Worm (Caenorhabditis elegans) whole organism, L3 larva: ENCODE results near the gene try-1.

ENCODE experiments used
- R02D3.7 ChIP-seq: fragments of 150-350 bp; optimal IDR thresholded peaks from 2 replicates; lab custom pipeline; 2014; ENCODE audit warnings: missing biosample characterization, missing genetic modification characterization
- ZK546.5 ChIP-seq: sonication (generic microtip); optimal IDR thresholded peaks from 2 replicates; lab custom pipeline; 2017; ENCODE audit warnings: missing biosample characterization, missing genetic modification characterization
- aly-2 ChIP-seq: fragments of 150-350 bp; optimal IDR thresholded peaks from 2 replicates; lab custom pipeline; 2014; ENCODE audit warnings: missing biosample characterization, missing genetic modification characterization
- ama-1 ChIP-seq: fragments of 150-350 bp; optimal IDR thresholded peaks from 2 replicates; lab custom pipeline; 2018
- ceh-16 ChIP-seq: sonication (generic microtip); optimal IDR thresholded peaks from 2 replicates; lab custom pipeline; 2017; ENCODE audit warnings: missing biosample characterization, missing genetic modification characterization
- ceh-28 ChIP-seq: fragments of 150-350 bp; optimal IDR thresholded peaks from 2 replicates; lab custom pipeline; 2014; ENCODE audit warnings: missing biosample characterization, missing genetic modification reagents, missing genetic modification characterization
- ceh-82 ChIP-seq: fragments of 150-350 bp; optimal IDR thresholded peaks from 2 replicates; lab custom pipeline; 2014; ENCODE audit warnings: missing biosample characterization, missing genetic modification characterization
- ceh-9 ChIP-seq: sonication (generic microtip); optimal IDR thresholded peaks from 2 replicates; lab custom pipeline; 2018; ENCODE audit warnings: missing biosample characterization, missing genetic modification characterization
- daf-12 ChIP-seq: fragments of 150-350 bp; optimal IDR thresholded peaks from 2 replicates; lab custom pipeline; 2014; ENCODE audit warnings: missing biosample characterization, missing genetic modification reagents, missing genetic modification characterization
- egl-27 ChIP-seq: sonication (generic microtip); optimal IDR thresholded peaks from 4 replicates; lab custom pipeline; 2017; ENCODE audit warnings: missing biosample characterization, missing genetic modification reagents, missing genetic modification characterization
- egl-5 ChIP-seq: fragments of 150-350 bp; optimal IDR thresholded peaks from 2 replicates; lab custom pipeline; 2017; ENCODE audit warnings: missing biosample characterization, missing genetic modification reagents, missing genetic modification characterization, inconsistent platforms
- elt-1 ChIP-seq: fragments of 150-350 bp; optimal IDR thresholded peaks from 2 replicates; lab custom pipeline; 2014; ENCODE audit warnings: missing biosample characterization, missing genetic modification characterization
- elt-2 ChIP-seq: sonication (generic microtip); optimal IDR thresholded peaks from 2 replicates; lab custom pipeline; 2016; ENCODE audit warnings: missing genetic modification reagents, mild to moderate bottlenecking, missing genetic modification characterization, missing compliant biosample characterization
- elt-3 ChIP-seq, 3 experiments: fragments of 150-350 bp in 1 of 3; sonication (generic microtip) in 2 of 3; optimal IDR thresholded peaks; 2 replicates in 2 of 3; 4 replicates in 1 of 3; lab custom pipeline; 2014 to 2017; ENCODE audit warnings: missing biosample characterization in 3 of 3, missing genetic modification characterization in 3 of 3
- eor-1 ChIP-seq, 2 experiments: fragments of 150-350 bp; optimal IDR thresholded peaks; 2 replicates each; lab custom pipeline; 2014 to 2018; ENCODE audit warnings: missing biosample characterization in 2 of 2, missing genetic modification characterization in 2 of 2
- fkh-10 ChIP-seq: sonication (generic microtip); optimal IDR thresholded peaks from 2 replicates; lab custom pipeline; 2017; ENCODE audit warnings: missing biosample characterization, missing genetic modification reagents, missing genetic modification characterization
- fkh-2 ChIP-seq: fragments of 150-350 bp; optimal IDR thresholded peaks from 2 replicates; lab custom pipeline; 2014; ENCODE audit warnings: missing biosample characterization, missing genetic modification reagents, missing genetic modification characterization
- fos-1 ChIP-seq: fragments of 150-350 bp; optimal IDR thresholded peaks from 2 replicates; lab custom pipeline; 2014; ENCODE audit warnings: missing biosample characterization, missing genetic modification characterization
- hmg-11 ChIP-seq: sonication (generic microtip); optimal IDR thresholded peaks from 2 replicates; lab custom pipeline; 2016; ENCODE audit warnings: missing genetic modification characterization, missing compliant biosample characterization
- jun-1 ChIP-seq: fragments of 150-350 bp; optimal IDR thresholded peaks from 2 replicates; lab custom pipeline; 2014; ENCODE audit warnings: missing biosample characterization, missing genetic modification reagents, missing genetic modification characterization
- lin-15B ChIP-seq: fragments of 150-350 bp; optimal IDR thresholded peaks from 2 replicates; lab custom pipeline; 2014; ENCODE audit warnings: missing biosample characterization, missing genetic modification characterization
- lin-39 ChIP-seq: fragments of 150-350 bp; optimal IDR thresholded peaks from 2 replicates; lab custom pipeline; 2018; ENCODE audit warnings: missing biosample characterization, missing genetic modification reagents, missing genetic modification characterization
- lsy-12 ChIP-seq: sonication (generic microtip); optimal IDR thresholded peaks from 2 replicates; lab custom pipeline; 2016; ENCODE audit warnings: mild to moderate bottlenecking, missing genetic modification characterization, missing compliant biosample characterization
- mdl-1 ChIP-seq: fragments of 150-350 bp; optimal IDR thresholded peaks from 2 replicates; lab custom pipeline; 2014; ENCODE audit warnings: missing biosample characterization, missing genetic modification characterization
- mml-1 ChIP-seq: fragments of 150-350 bp; sonication (generic microtip); optimal IDR thresholded peaks from 3 replicates; lab custom pipeline; 2014; ENCODE audit warnings: missing biosample characterization, missing genetic modification characterization
- nfya-1 ChIP-seq: sonication (generic microtip); optimal IDR thresholded peaks from 2 replicates; lab custom pipeline; 2017; ENCODE audit warnings: missing genetic modification characterization, mild to moderate bottlenecking, missing compliant biosample characterization, antibody characterized with exemption, moderate library complexity; ENCODE audit not compliant: insufficient read depth
- nhr-11 ChIP-seq: fragments of 150-350 bp; optimal IDR thresholded peaks from 2 replicates; lab custom pipeline; 2014; ENCODE audit warnings: missing biosample characterization, missing genetic modification characterization
- nhr-12 ChIP-seq: fragments of 150-350 bp; optimal IDR thresholded peaks from 2 replicates; lab custom pipeline; 2014; ENCODE audit warnings: missing biosample characterization, missing genetic modification characterization
- nhr-23 ChIP-seq: fragments of 150-350 bp; optimal IDR thresholded peaks from 2 replicates; lab custom pipeline; 2014; ENCODE audit warnings: missing biosample characterization, missing genetic modification reagents, missing genetic modification characterization
- nhr-237 ChIP-seq: fragments of 150-350 bp; optimal IDR thresholded peaks from 2 replicates; lab custom pipeline; 2014; ENCODE audit warnings: missing biosample characterization, missing genetic modification characterization
- nhr-25 ChIP-seq: sonication (generic microtip); optimal IDR thresholded peaks from 2 replicates; lab custom pipeline; 2017; ENCODE audit warnings: missing biosample characterization, missing genetic modification characterization
- nhr-28 ChIP-seq: fragments of 150-350 bp; optimal IDR thresholded peaks from 2 replicates; lab custom pipeline; 2014; ENCODE audit warnings: missing biosample characterization, missing genetic modification characterization
- nhr-43 ChIP-seq: sonication (generic microtip); optimal IDR thresholded peaks from 2 replicates; lab custom pipeline; 2016; ENCODE audit warnings: mild to moderate bottlenecking, missing genetic modification characterization, missing compliant biosample characterization; ENCODE audit not compliant: poor library complexity, severe bottlenecking
- nhr-67 ChIP-seq: fragments of 150-350 bp; optimal IDR thresholded peaks from 2 replicates; lab custom pipeline; 2014; ENCODE audit warnings: missing biosample characterization, missing genetic modification characterization
- nhr-76 ChIP-seq: fragments of 150-350 bp; sonication (generic microtip); optimal IDR thresholded peaks from 5 replicates; lab custom pipeline; 2014; ENCODE audit warnings: missing biosample characterization, missing genetic modification characterization
- nhr-77 ChIP-seq: fragments of 150-350 bp; optimal IDR thresholded peaks from 2 replicates; lab custom pipeline; 2014; ENCODE audit warnings: missing biosample characterization, missing genetic modification characterization
- pha-4 ChIP-seq: fragments of 150-350 bp; optimal IDR thresholded peaks from 2 replicates; lab custom pipeline; 2014; ENCODE audit warnings: missing biosample characterization, missing genetic modification reagents, missing genetic modification characterization
- pqm-1 ChIP-seq: fragments of 150-350 bp; optimal IDR thresholded peaks from 2 replicates; lab custom pipeline; 2017; ENCODE audit warnings: missing biosample characterization, missing genetic modification characterization, inconsistent platforms
- sea-2 ChIP-seq: fragments of 150-350 bp; sonication (generic microtip); optimal IDR thresholded peaks from 4 replicates; lab custom pipeline; 2014; ENCODE audit warnings: missing biosample characterization, missing genetic modification reagents, missing genetic modification characterization
- snpc-4 ChIP-seq: fragments of 150-350 bp; optimal IDR thresholded peaks from 2 replicates; lab custom pipeline; 2014; ENCODE audit warnings: missing biosample characterization, missing genetic modification characterization
- tbx-2 ChIP-seq: sonication (generic microtip); optimal IDR thresholded peaks from 2 replicates; lab custom pipeline; 2016; ENCODE audit warnings: mild to moderate bottlenecking, missing genetic modification characterization, missing compliant biosample characterization
- unc-39 ChIP-seq: sonication (generic microtip); optimal IDR thresholded peaks from 4 replicates; lab custom pipeline; 2017; ENCODE audit warnings: missing biosample characterization, missing genetic modification characterization
- unc-62 ChIP-seq: fragments of 150-350 bp; sonication (generic microtip); optimal IDR thresholded peaks from 4 replicates; lab custom pipeline; 2014; ENCODE audit warnings: missing biosample characterization, missing genetic modification reagents, missing genetic modification characterization
- zag-1 ChIP-seq: fragments of 150-350 bp; optimal IDR thresholded peaks from 2 replicates; lab custom pipeline; 2014; ENCODE audit warnings: missing biosample characterization, missing genetic modification characterization
- ztf-11 ChIP-seq: fragments of 150-350 bp; optimal IDR thresholded peaks from 2 replicates; lab custom pipeline; 2014; ENCODE audit warnings: missing biosample characterization, missing genetic modification characterization
- ztf-4 ChIP-seq: fragments of 150-350 bp; optimal IDR thresholded peaks from 2 replicates; lab custom pipeline; 2014; ENCODE audit warnings: missing biosample characterization, missing genetic modification characterization

The try-1 gene

DNA sequence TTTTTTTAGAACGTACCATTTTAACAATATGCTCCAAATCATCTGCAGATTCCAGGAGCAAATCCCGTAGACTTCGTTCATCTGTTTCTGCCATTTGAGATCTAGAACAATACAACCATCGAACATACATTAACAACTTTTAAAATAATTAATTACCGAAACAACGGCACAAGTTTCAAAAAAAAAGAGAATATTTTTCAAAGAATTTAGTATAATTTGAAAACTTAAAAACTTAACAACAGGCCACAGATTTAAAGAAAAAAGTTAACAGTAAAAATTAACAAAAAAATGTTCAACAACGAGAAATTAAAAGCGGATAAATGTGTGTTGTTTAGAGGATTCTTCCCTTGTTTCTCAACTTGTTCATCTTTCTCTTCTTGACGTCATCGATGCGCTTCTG, 5.5 kb downstream of the try-1 start, which contains the start of gene mdt-4:
mdt-4 (minus strand) TSS at position 101 of the 400 bp plus-strand sequence.
- TF ChIP-seq nhr-25 (tag; lab: Kevin White, UChicago), result no peak
- TF ChIP-seq snpc-4 (tag; lab: Kevin White, UChicago), result no peak
- TF ChIP-seq nhr-23 (tag; lab: Kevin White, UChicago), result no peak
- no peak for TF ChIP-seq ceh-28 (tag; lab: Kevin White, UChicago)
- TF ChIP-seq nhr-237, result no peak
- no peak for TF ChIP-seq fos-1
- no peak for TF ChIP-seq unc-62 (GFP tag; lab: Kevin White, UChicago)
- TF ChIP-seq mdl-1 (tag; lab: Kevin White, UChicago), result no peak
- no peak for TF ChIP-seq elt-3 (tag; optimal IDR thresholded peaks at IDR 0.05; lab: Kevin White, UChicago)
- TF ChIP-seq daf-12 (tag; lab: Kevin White, UChicago), result no peak
- no peak for TF ChIP-seq ZK546.5
- no peak for TF ChIP-seq lsy-12 (tag; lab: Kevin White, UChicago)
- no peak for TF ChIP-seq nhr-11 (tag; lab: Kevin White, UChicago)
- TF ChIP-seq elt-1 (tag; lab: Kevin White, UChicago), result no peak

- TF ChIP-seq pha-4 (tag; lab: Kevin White, UChicago), result peak; percentile 24
- TF ChIP-seq nhr-23 (tag; lab: Kevin White, UChicago), result no peak
- no peak for TF ChIP-seq aly-2 (tag; lab: Kevin White, UChicago)
- TF ChIP-seq ztf-4 (tag; lab: Kevin White, UChicago), result no peak
- TF ChIP-seq ceh-16 (tag; lab: Kevin White, UChicago), result no peak
- peak; percentile 80 for TF ChIP-seq pqm-1 (tag; lab: Kevin White, UChicago)
- no peak for TF ChIP-seq ZK546.5
- no peak for TF ChIP-seq lin-15B (tag; lab: Kevin White, UChicago)
- TF ChIP-seq mml-1, result no peak
- TF ChIP-seq elt-2, result peak; percentile 96
- no peak for TF ChIP-seq ztf-11 (tag; lab: Kevin White, UChicago)
- no peak for TF ChIP-seq unc-39
Measured at ce11 chrII:4942829-4943228, 6.5 kb downstream of the try-1 start.

ce11 chrII:4942397-4942796, 6.9 kb downstream of the try-1 start:
- no peak for TF ChIP-seq ceh-9 (tag; lab: Kevin White, UChicago)
- TF ChIP-seq unc-62 (GFP tag; lab: Kevin White, UChicago), result no peak
- TF ChIP-seq unc-39, result no peak
- TF ChIP-seq fkh-2 (tag; lab: Kevin White, UChicago), result no peak
- TF ChIP-seq pha-4 (tag; lab: Kevin White, UChicago), result peak; percentile 48
- no peak for TF ChIP-seq fkh-10 (GFP tag; lab: Kevin White, UChicago)
- TF ChIP-seq elt-2, result no peak
- TF ChIP-seq nhr-76, result no peak
- TF ChIP-seq nhr-67 (tag; lab: Kevin White, UChicago), result no peak
- TF ChIP-seq nhr-11 (tag; lab: Kevin White, UChicago), result no peak
- no peak for TF ChIP-seq zag-1 (tag; lab: Kevin White, UChicago)
- no peak for TF ChIP-seq mdl-1 (tag; lab: Kevin White, UChicago)
- TF ChIP-seq elt-3 (tag; optimal IDR thresholded peaks at IDR 0.05; lab: Kevin White, UChicago), result no peak
- no peak for TF ChIP-seq nhr-237
- TF ChIP-seq nhr-28 (tag; lab: Kevin White, UChicago), result no peak
- TF ChIP-seq lin-39 (tag; lab: Kevin White, UChicago), result no peak
- TF ChIP-seq R02D3.7, result no peak
- TF ChIP-seq nhr-12, result no peak
- no peak for TF ChIP-seq elt-1 (tag; lab: Kevin White, UChicago)
- peak; percentile 10 for TF ChIP-seq tbx-2 (tag; lab: Kevin White, UChicago)
- TF ChIP-seq fos-1, result no peak
- no peak for TF ChIP-seq egl-27
- TF ChIP-seq mml-1, result no peak
- no peak for TF ChIP-seq hmg-11
- no peak for TF ChIP-seq daf-12 (tag; lab: Kevin White, UChicago)
- no peak for TF ChIP-seq nhr-23 (tag; lab: Kevin White, UChicago)
- TF ChIP-seq sea-2 (GFP tag; lab: Kevin White, UChicago), result no peak
- TF ChIP-seq egl-5 (tag; lab: Kevin White, UChicago), result no peak
- peak; percentile 20 for TF ChIP-seq jun-1
- TF ChIP-seq aly-2 (tag; lab: Kevin White, UChicago), result peak; percentile 20
- TF ChIP-seq ceh-82 (tag; lab: Kevin White, UChicago), result no peak
- no peak for TF ChIP-seq ztf-11 (tag; lab: Kevin White, UChicago)
- TF ChIP-seq ceh-16 (tag; lab: Kevin White, UChicago), result no peak
- no peak for TF ChIP-seq ztf-4 (tag; lab: Kevin White, UChicago)
- TF ChIP-seq eor-1 (tag; optimal IDR thresholded peaks at IDR 0.05; lab: Kevin White, UChicago), result no peak
- TF ChIP-seq nfya-1 (tag; lab: Kevin White, UChicago), result peak; percentile 52
- no peak for TF ChIP-seq snpc-4 (tag; lab: Kevin White, UChicago)
- TF ChIP-seq ceh-28 (tag; lab: Kevin White, UChicago), result no peak
- peak; percentile 94 for TF ChIP-seq ama-1 (lab: Kevin White, UChicago)
- TF ChIP-seq lsy-12 (tag; lab: Kevin White, UChicago), result peak; percentile 63
- peak; percentile 54 for TF ChIP-seq nhr-43 (tag; lab: Kevin White, UChicago)
- TF ChIP-seq nhr-77 (tag; lab: Kevin White, UChicago), result no peak
- TF ChIP-seq nhr-25 (tag; lab: Kevin White, UChicago), result peak; percentile 47
- TF ChIP-seq pqm-1 (tag; lab: Kevin White, UChicago), result no peak
- TF ChIP-seq lin-15B (tag; lab: Kevin White, UChicago), result no peak
- no peak for TF ChIP-seq ZK546.5
- TF ChIP-seq, all 47 proteins: peak for 9
